Worm (Caenorhabditis elegans) whole organism, L4 larva: ENCODE measurements around the gene kcnl-4.

ENCODE experiments used
- D1046.2 ChIP-seq: fragments of 200-800 bp; sonication (Bioruptor generic); IDR thresholded peaks from 2 replicates; pipeline ENCODE4 v1.3.6; 2022; ENCODE audit warnings: missing genetic modification characterization, missing compliant biosample characterization
- F10B5.3 ChIP-seq: sonication (generic microtip); optimal IDR thresholded peaks from 2 replicates; lab custom pipeline; 2016; ENCODE audit warnings: mild to moderate bottlenecking, missing genetic modification characterization, missing compliant biosample characterization
- F49E8.2 ChIP-seq: sonication (generic microtip); optimal IDR thresholded peaks from 2 replicates; lab custom pipeline; 2016; ENCODE audit warnings: missing compliant biosample characterization, mild to moderate bottlenecking, missing genetic modification characterization, borderline replicate concordance
- T20F7.1 ChIP-seq: fragments of 200-800 bp; sonication (Bioruptor generic); optimal IDR thresholded peaks from 2 replicates; lab custom pipeline; 2018; ENCODE audit warnings: mild to moderate bottlenecking, missing genetic modification characterization, missing compliant biosample characterization
- Y105C5A.15 ChIP-seq: fragments of 200-800 bp; sonication (Bioruptor generic); IDR thresholded peaks from 2 replicates; pipeline ENCODE4 v1.3.6; 2022; ENCODE audit warnings: missing genetic modification characterization, missing compliant biosample characterization
- Y48G9A.11 ChIP-seq: fragments of 200-800 bp; sonication (Bioruptor generic); IDR thresholded peaks from 2 replicates; pipeline ENCODE4 v1.3.6; 2022; ENCODE audit warnings: missing genetic modification reagents, missing genetic modification characterization, missing compliant biosample characterization
- ZK337.2 ChIP-seq: fragments of 200-800 bp; sonication (Bioruptor generic); IDR thresholded peaks from 2 replicates; pipeline ENCODE4 v1.3.6; 2022; ENCODE audit warnings: missing genetic modification reagents, missing genetic modification characterization, missing compliant biosample characterization
- aha-1 ChIP-seq: fragments of 150-350 bp; peaks from one replicate; lab custom pipeline; 2014; ENCODE audit warnings: missing biosample characterization, missing genetic modification characterization
- aly-2 ChIP-seq: sonication (generic microtip); optimal IDR thresholded peaks from 2 replicates; lab custom pipeline; 2018; ENCODE audit warnings: missing biosample characterization, missing genetic modification characterization
- ama-1 ChIP-seq: fragments of 150-350 bp; optimal IDR thresholded peaks from 2 replicates; lab custom pipeline; 2014; ENCODE audit warnings: inconsistent platforms, mixed read lengths
- attf-4 ChIP-seq: sonication (generic microtip); optimal IDR thresholded peaks from 3 replicates; lab custom pipeline; 2017; ENCODE audit warnings: missing biosample characterization, missing genetic modification characterization
- ceh-20 ChIP-seq: fragments of 200-800 bp; sonication (Bioruptor generic); IDR thresholded peaks from 2 replicates; pipeline ENCODE4 v1.3.6; 2022; ENCODE audit warnings: missing genetic modification reagents, missing genetic modification characterization, missing compliant biosample characterization
- ceh-32 ChIP-seq: sonication (generic microtip); optimal IDR thresholded peaks from 2 replicates; lab custom pipeline; 2016; ENCODE audit warnings: mild to moderate bottlenecking, missing genetic modification characterization, missing compliant biosample characterization; ENCODE audit not compliant: poor library complexity
- ceh-44 ChIP-seq: fragments of 200-800 bp; sonication (Bioruptor generic); IDR thresholded peaks from 2 replicates; pipeline ENCODE4 v1.3.6; 2022; ENCODE audit warnings: missing genetic modification reagents, missing genetic modification characterization, missing compliant biosample characterization
- ctbp-1 ChIP-seq: fragments of 200-800 bp; sonication (Bioruptor generic); IDR thresholded peaks from 2 replicates; pipeline ENCODE4 v1.3.6; 2022; ENCODE audit warnings: missing genetic modification reagents, missing genetic modification characterization, missing compliant biosample characterization
- daf-16 ChIP-seq, 3 experiments: sonication (generic microtip); optimal IDR thresholded peaks; 2 replicates each; lab custom pipeline; 2016 to 2017; ENCODE audit warnings: missing genetic modification characterization in 3 of 3, missing genetic modification reagents in 3 of 3, mild to moderate bottlenecking in 2 of 3, missing compliant biosample characterization in 2 of 3, missing biosample characterization in 1 of 3, moderate library complexity in 1 of 3
- daf-19 ChIP-seq: fragments of 200-800 bp; sonication (Bioruptor generic); conservative IDR thresholded peaks from 2 replicates; pipeline ENCODE4 v1.3.6; 2022; ENCODE audit warnings: missing genetic modification characterization, missing compliant biosample characterization
- dpl-1 ChIP-seq: fragments of 150-350 bp; optimal IDR thresholded peaks from 2 replicates; lab custom pipeline; 2014; ENCODE audit warnings: missing biosample characterization, missing genetic modification reagents, missing genetic modification characterization
- duxl-1 ChIP-seq: sonication (generic microtip); optimal IDR thresholded peaks from 2 replicates; lab custom pipeline; 2016; ENCODE audit warnings: mild to moderate bottlenecking, missing genetic modification characterization, moderate library complexity, missing compliant biosample characterization; ENCODE audit not compliant: poor library complexity
- egl-43 ChIP-seq: fragments of 200-800 bp; sonication (Bioruptor generic); IDR thresholded peaks from 2 replicates; pipeline ENCODE4 v1.3.6; 2022; ENCODE audit warnings: missing genetic modification reagents, missing genetic modification characterization, missing compliant biosample characterization
- fkh-10 ChIP-seq: fragments of 150-350 bp; optimal IDR thresholded peaks from 2 replicates; lab custom pipeline; 2014; ENCODE audit warnings: missing biosample characterization, missing genetic modification reagents, missing genetic modification characterization
- fos-1 ChIP-seq: fragments of 150-350 bp; optimal IDR thresholded peaks from 2 replicates; lab custom pipeline; 2014; ENCODE audit warnings: missing biosample characterization, missing genetic modification characterization
- hlh-11 ChIP-seq: fragments of 200-800 bp; sonication (Bioruptor generic); optimal IDR thresholded peaks from 2 replicates; lab custom pipeline; 2018; ENCODE audit warnings: mild to moderate bottlenecking, missing genetic modification characterization, missing compliant biosample characterization
- lin-13 ChIP-seq: fragments of 150-350 bp; optimal IDR thresholded peaks from 2 replicates; lab custom pipeline; 2014; ENCODE audit warnings: missing biosample characterization, missing genetic modification reagents, missing genetic modification characterization
- lin-15B ChIP-seq: fragments of 150-350 bp; sonication (generic microtip); optimal IDR thresholded peaks from 3 replicates; lab custom pipeline; 2014; ENCODE audit warnings: missing biosample characterization, missing genetic modification characterization
- lin-29 ChIP-seq: fragments of 200-800 bp; sonication (Bioruptor generic); IDR thresholded peaks from 2 replicates; pipeline ENCODE4 v1.3.6; 2022; ENCODE audit warnings: missing genetic modification reagents, missing genetic modification characterization, missing compliant biosample characterization
- lin-38 ChIP-seq: fragments of 200-800 bp; sonication (Bioruptor generic); IDR thresholded peaks from 2 replicates; pipeline ENCODE4 v1.3.6; 2022; ENCODE audit warnings: missing genetic modification reagents, missing genetic modification characterization, missing compliant biosample characterization
- lin-39 ChIP-seq: fragments of 150-350 bp; optimal IDR thresholded peaks from 2 replicates; lab custom pipeline; 2014; ENCODE audit warnings: missing biosample characterization, missing genetic modification reagents, missing genetic modification characterization
- lir-3 ChIP-seq: sonication (generic microtip); optimal IDR thresholded peaks from 2 replicates; lab custom pipeline; 2016; ENCODE audit warnings: mild to moderate bottlenecking, missing genetic modification characterization, missing compliant biosample characterization
- madf-5 ChIP-seq, 2 experiments: fragments of 200-800 bp; sonication (Bioruptor generic); IDR thresholded peaks; 2 replicates each; pipeline ENCODE4 v1.3.6; 2022; ENCODE audit warnings: missing compliant biosample characterization in 2 of 2, missing genetic modification characterization in 2 of 2
- madf-9 ChIP-seq: fragments of 200-800 bp; sonication (Bioruptor generic); conservative IDR thresholded peaks from 2 replicates; pipeline ENCODE4 v1.3.6; 2022; ENCODE audit warnings: missing genetic modification reagents, missing genetic modification characterization, missing compliant biosample characterization
- mdl-1 ChIP-seq, 2 experiments: fragments of 150-350 bp in 1 of 2; sonication (generic microtip) in 1 of 2; optimal IDR thresholded peaks; 2 replicates each; lab custom pipeline; 2014 to 2017; ENCODE audit warnings: missing biosample characterization in 2 of 2, missing genetic modification characterization in 2 of 2
- nhr-11 ChIP-seq: fragments of 150-350 bp; optimal IDR thresholded peaks from 2 replicates; lab custom pipeline; 2014; ENCODE audit warnings: missing biosample characterization, missing genetic modification characterization
- nhr-111 ChIP-seq: fragments of 200-800 bp; sonication (Bioruptor generic); optimal IDR thresholded peaks from 2 replicates; lab custom pipeline; 2018; ENCODE audit warnings: mild to moderate bottlenecking, missing genetic modification characterization, missing compliant biosample characterization
- nhr-237 ChIP-seq: sonication (generic microtip); optimal IDR thresholded peaks from 2 replicates; lab custom pipeline; 2017; ENCODE audit warnings: missing biosample characterization, missing genetic modification characterization
- nhr-25 ChIP-seq: sonication (generic microtip); optimal IDR thresholded peaks from 2 replicates; lab custom pipeline; 2017; ENCODE audit warnings: missing genetic modification characterization, mild to moderate bottlenecking, missing compliant biosample characterization, antibody characterized with exemption, moderate library complexity, borderline replicate concordance; ENCODE audit not compliant: insufficient read depth
- nhr-28 ChIP-seq: fragments of 150-350 bp; optimal IDR thresholded peaks from 2 replicates; lab custom pipeline; 2014; ENCODE audit warnings: missing biosample characterization, missing genetic modification characterization
- nhr-42 ChIP-seq: fragments of 200-800 bp; sonication (Bioruptor generic); IDR thresholded peaks from 2 replicates; pipeline ENCODE4 v1.3.6; 2022; ENCODE audit warnings: missing genetic modification characterization, missing compliant biosample characterization
- nhr-6 ChIP-seq: fragments of 150-350 bp; optimal IDR thresholded peaks from 2 replicates; lab custom pipeline; 2014; ENCODE audit warnings: missing biosample characterization, missing genetic modification characterization
- pha-4 ChIP-seq, 2 experiments: fragments of 150-350 bp in 1 of 2; fragments of 200-800 bp in 1 of 2; sonication (Bioruptor generic) in 1 of 2; IDR thresholded peaks in 1 of 2; optimal IDR thresholded peaks in 1 of 2; 2 replicates each; pipeline versions ENCODE4 v1.3.6 to Lab custom; 2014 to 2022; ENCODE audit warnings: missing genetic modification characterization in 2 of 2, missing genetic modification reagents in 2 of 2, missing biosample characterization in 1 of 2, missing compliant biosample characterization in 1 of 2
- rbr-2 ChIP-seq: sonication (generic microtip); optimal IDR thresholded peaks from 2 replicates; lab custom pipeline; 2016; ENCODE audit warnings: missing genotype, missing genetic modification characterization, missing compliant biosample characterization
- set-16 ChIP-seq: fragments of 200-800 bp; sonication (Bioruptor generic); IDR thresholded peaks from 2 replicates; pipeline ENCODE4 v1.3.6; 2022; ENCODE audit warnings: missing genetic modification reagents, missing genetic modification characterization, missing compliant biosample characterization
- snpc-1.2 ChIP-seq: fragments of 200-800 bp; sonication (Bioruptor generic); IDR thresholded peaks from 2 replicates; pipeline ENCODE4 v1.3.6; 2022; ENCODE audit warnings: missing genetic modification reagents, missing genetic modification characterization, missing compliant biosample characterization
- snpc-4 ChIP-seq: fragments of 150-350 bp; optimal IDR thresholded peaks from 2 replicates; lab custom pipeline; 2014; ENCODE audit warnings: missing biosample characterization, missing genetic modification characterization
- spr-1 ChIP-seq: sonication (generic microtip); optimal IDR thresholded peaks from 2 replicates; lab custom pipeline; 2016; ENCODE audit warnings: mild to moderate bottlenecking, missing genetic modification characterization, missing compliant biosample characterization
- spr-3 ChIP-seq: fragments of 200-800 bp; sonication (Bioruptor generic); optimal IDR thresholded peaks from 2 replicates; lab custom pipeline; 2018; ENCODE audit warnings: mild to moderate bottlenecking, missing genetic modification characterization, missing compliant biosample characterization
- unc-39 ChIP-seq: sonication (generic microtip); optimal IDR thresholded peaks from 2 replicates; lab custom pipeline; 2017; ENCODE audit warnings: missing biosample characterization, missing genetic modification characterization
- vab-7 ChIP-seq: fragments of 200-800 bp; sonication (Bioruptor generic); IDR thresholded peaks from 2 replicates; pipeline ENCODE4 v1.3.6; 2022; ENCODE audit warnings: missing genetic modification reagents, missing genetic modification characterization, missing compliant biosample characterization
- zip-11 ChIP-seq: fragments of 200-800 bp; sonication (Bioruptor generic); IDR thresholded peaks from 2 replicates; pipeline ENCODE4 v1.3.6; 2022; ENCODE audit warnings: missing genetic modification characterization, missing compliant biosample characterization
- ztf-11 ChIP-seq: fragments of 150-350 bp; optimal IDR thresholded peaks from 2 replicates; lab custom pipeline; 2014; ENCODE audit warnings: missing biosample characterization, missing genetic modification characterization
- ztf-7 ChIP-seq: fragments of 150-350 bp; optimal IDR thresholded peaks from 2 replicates; lab custom pipeline; 2014; ENCODE audit warnings: missing biosample characterization, missing genetic modification characterization

kcnl-4 gene

ce11 chrV:14505745-14506214 lies 25.1 kb upstream of the kcnl-4 start (continued):
- TF ChIP-seq lin-13 (GFP tag; lab: Kevin White, UChicago), result no peak
- no peak for TF ChIP-seq zip-11
- no peak for TF ChIP-seq madf-9 (GFP tag; lab: Robert Waterston, UW)
- TF ChIP-seq mdl-1 (tag; optimal IDR thresholded peaks at IDR 0.05; lab: Kevin White, UChicago), result peak; percentile 52 to 56
- TF ChIP-seq duxl-1 (tag; lab: Kevin White, UChicago), result no peak
- TF ChIP-seq aly-2 (tag; lab: Kevin White, UChicago), result no peak
- no peak for TF ChIP-seq spr-3
- TF ChIP-seq egl-43, result peak; percentile 37; the same call in 1 of the 2 replicates
- TF ChIP-seq nhr-25, result peak; percentile 4
- TF ChIP-seq lin-39 (tag; lab: Kevin White, UChicago), result no peak
- TF ChIP-seq ceh-20 (GFP tag; lab: Robert Waterston, UW), result no peak
- TF ChIP-seq ztf-11 (tag; lab: Kevin White, UChicago), result no peak
- no peak for TF ChIP-seq pha-4 (GFP tag; IDR thresholded peaks at IDR 0.05; lab: Robert Waterston, UW)
- TF ChIP-seq pha-4 (tag; optimal IDR thresholded peaks at IDR 0.05; lab: Kevin White, UChicago), result no peak
- peak; percentile 69 for TF ChIP-seq spr-1 (tag; lab: Kevin White, UChicago)
- TF ChIP-seq T20F7.1 (GFP tag; lab: Kevin White, UChicago), result no peak
- no peak for TF ChIP-seq ceh-32 (tag; lab: Kevin White, UChicago)
- TF ChIP-seq ZK337.2 (GFP tag; lab: Robert Waterston, UW), result no peak
- TF ChIP-seq unc-39 (tag; lab: Kevin White, UChicago), result no peak
- no peak for TF ChIP-seq nhr-237 (tag; lab: Kevin White, UChicago)
- TF ChIP-seq F10B5.3 (tag; lab: Kevin White, UChicago), result no peak
- no peak for TF ChIP-seq nhr-11 (tag; lab: Kevin White, UChicago)
- no peak for TF ChIP-seq vab-7
- no peak for TF ChIP-seq nhr-42 (GFP tag; lab: Robert Waterston, UW)
- no peak for TF ChIP-seq madf-5 (GFP tag; IDR thresholded peaks at IDR 0.05; lab: Robert Waterston, UW)
- peak; percentile 81 for TF ChIP-seq aha-1 (tag; lab: Kevin White, UChicago)
- no peak for TF ChIP-seq Y48G9A.11 (GFP tag; lab: Robert Waterston, UW)
- peak; percentile 26 for TF ChIP-seq rbr-2 (tag; lab: Kevin White, UChicago)
- no peak for TF ChIP-seq attf-4 (tag; lab: Kevin White, UChicago)
- peak; percentile 84 for TF ChIP-seq nhr-28 (tag; lab: Kevin White, UChicago)
- TF ChIP-seq fkh-10 (GFP tag; lab: Kevin White, UChicago), result no peak
- TF ChIP-seq lin-29, result no peak
- no peak for TF ChIP-seq lin-38
- no peak for TF ChIP-seq snpc-4 (tag; lab: Kevin White, UChicago)
- peak; percentile 86 for TF ChIP-seq hlh-11 (tag; lab: Kevin White, UChicago)
- no peak for TF ChIP-seq fos-1 (tag; lab: Kevin White, UChicago)
- no peak for TF ChIP-seq ama-1 (lab: Kevin White, UChicago)
- TF ChIP-seq ctbp-1 (GFP tag; lab: Robert Waterston, UW), result no peak
- TF ChIP-seq daf-16 (GFP tag; optimal IDR thresholded peaks at IDR 0.05; lab: Kevin White, UChicago), result no peak
- no peak for TF ChIP-seq daf-16 (tag; optimal IDR thresholded peaks at IDR 0.05; lab: Kevin White, UChicago)
- no peak for TF ChIP-seq F49E8.2 (tag; lab: Kevin White, UChicago)
- TF ChIP-seq daf-19 (GFP tag; lab: Robert Waterston, UW), result no peak
- TF ChIP-seq D1046.2 (GFP tag; lab: Robert Waterston, UW), result no peak
- TF ChIP-seq dpl-1, result no peak
- TF ChIP-seq Y105C5A.15 (GFP tag; lab: Robert Waterston, UW), result no peak
- peak; percentile 20; the same call in 1 of the 2 replicates for TF ChIP-seq set-16
- no peak for TF ChIP-seq lir-3
- no peak for TF ChIP-seq nhr-6 (tag; lab: Kevin White, UChicago)
- no peak for TF ChIP-seq ceh-44 (GFP tag; lab: Robert Waterston, UW)
- TF ChIP-seq nhr-111, result no peak
- no peak for TF ChIP-seq lin-15B (tag; lab: Kevin White, UChicago)
- no peak for TF ChIP-seq snpc-1.2 (GFP tag; lab: Robert Waterston, UW)
- TF ChIP-seq ztf-7 (tag; lab: Kevin White, UChicago), result no peak
